Fruit fly (Drosophila melanogaster) whole organism, wandering third instar larva: ENCODE measurements around the gene Nct.

ENCODE experiments used
- CG9705 ChIP-seq: fragments of 200-800 bp; sonication (Bioruptor generic); optimal IDR thresholded peaks from 2 replicates; lab custom pipeline; 2018; ENCODE audit warnings: missing biosample characterization, mild to moderate bottlenecking, missing genetic modification characterization
- Hr78 ChIP-seq: fragments of >200 bp; optimal IDR thresholded peaks from 2 replicates; lab custom pipeline; 2017; ENCODE audit warnings: missing biosample characterization, missing genetic modification characterization
- Mio ChIP-seq: sonication (Bioruptor generic); optimal IDR thresholded peaks from 2 replicates; lab custom pipeline; 2016; ENCODE audit warnings: missing biosample characterization, missing genetic modification characterization
- N ChIP-seq: fragments of >200 bp; optimal IDR thresholded peaks from 2 replicates; lab custom pipeline; 2018; ENCODE audit warnings: missing biosample characterization, missing external identifiers, missing genetic modification characterization
- fru ChIP-seq: fragments of 200-800 bp; sonication (Bioruptor generic); optimal IDR thresholded peaks from 3 replicates; lab custom pipeline; 2016; ENCODE audit warnings: missing biosample characterization, mild to moderate bottlenecking, missing genetic modification characterization
- h ChIP-seq: fragments of 200-800 bp; sonication (Bioruptor generic); optimal IDR thresholded peaks from 3 replicates; lab custom pipeline; 2016; ENCODE audit warnings: missing biosample characterization, mild to moderate bottlenecking, missing genetic modification characterization
- lola ChIP-seq: fragments of >200 bp; optimal IDR thresholded peaks from 2 replicates; lab custom pipeline; 2017; ENCODE audit warnings: missing biosample characterization, missing genetic modification characterization
- psq ChIP-seq: fragments of 200-800 bp; sonication (Bioruptor generic); optimal IDR thresholded peaks from 3 replicates; lab custom pipeline; 2017; ENCODE audit warnings: missing biosample characterization, mild to moderate bottlenecking, missing genetic modification characterization, moderate library complexity
- sv ChIP-seq: fragments of 200-800 bp; sonication (Bioruptor generic); optimal IDR thresholded peaks from 3 replicates; lab custom pipeline; 2016; ENCODE audit warnings: missing biosample characterization, missing genetic modification characterization
- usp ChIP-seq: fragments of >200 bp; optimal IDR thresholded peaks from 2 replicates; lab custom pipeline; 2017; ENCODE audit warnings: missing biosample characterization, missing genetic modification characterization

DNA sequence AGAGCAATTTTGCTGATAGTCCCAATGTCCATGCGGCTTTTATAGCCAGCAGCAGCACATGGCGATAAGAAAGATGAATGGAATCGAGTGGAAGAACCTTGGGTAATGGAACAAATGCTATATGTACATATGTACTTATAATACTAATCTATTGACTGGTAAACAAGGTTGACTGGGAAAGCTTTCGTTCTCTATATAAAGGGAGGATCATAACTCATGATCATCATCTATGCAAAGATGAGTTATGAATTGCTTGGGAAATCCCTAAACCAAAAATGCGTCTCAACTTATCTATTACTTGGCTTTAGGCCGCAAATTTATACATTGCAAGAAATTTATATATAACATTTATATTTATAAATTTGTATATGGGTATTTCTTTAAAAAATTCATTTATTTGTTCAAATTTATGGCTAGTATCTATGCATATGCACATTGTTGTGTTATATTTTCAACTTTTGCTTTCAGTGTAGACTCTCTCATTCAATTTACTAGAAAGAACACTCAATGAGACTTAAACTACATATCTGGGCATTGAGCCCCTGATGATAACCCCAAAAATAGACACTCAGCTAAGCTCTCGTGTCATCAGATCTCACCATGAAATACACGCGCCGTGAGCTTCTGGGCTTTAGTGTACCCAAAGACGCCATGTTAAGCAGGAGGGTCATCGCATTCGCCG, 13.5 kb downstream of the Nct start, which contains the start of the genes Srg1 and Elal:
- TF ChIP-seq psq (GFP tag; lab: Kevin White, UChicago): no peak
- no peak for TF ChIP-seq usp
- no peak for TF ChIP-seq Mio (GFP tag; lab: Kevin White, UChicago)
- no peak for TF ChIP-seq Hr78 (GFP tag; lab: Kevin White, UChicago)
- no peak for TF ChIP-seq fru (GFP tag; lab: Kevin White, UChicago)
- no peak for TF ChIP-seq h
- TF ChIP-seq CG9705 (GFP tag; lab: Kevin White, UChicago): no peak
- TF ChIP-seq N: no peak
- TF ChIP-seq sv (GFP tag; lab: Kevin White, UChicago): no peak
- TF ChIP-seq lola (GFP tag; lab: Kevin White, UChicago): no peak
